Fruit fly (Drosophila melanogaster): ENCODE results near the gene brv1.

Gene brv1

DNA sequence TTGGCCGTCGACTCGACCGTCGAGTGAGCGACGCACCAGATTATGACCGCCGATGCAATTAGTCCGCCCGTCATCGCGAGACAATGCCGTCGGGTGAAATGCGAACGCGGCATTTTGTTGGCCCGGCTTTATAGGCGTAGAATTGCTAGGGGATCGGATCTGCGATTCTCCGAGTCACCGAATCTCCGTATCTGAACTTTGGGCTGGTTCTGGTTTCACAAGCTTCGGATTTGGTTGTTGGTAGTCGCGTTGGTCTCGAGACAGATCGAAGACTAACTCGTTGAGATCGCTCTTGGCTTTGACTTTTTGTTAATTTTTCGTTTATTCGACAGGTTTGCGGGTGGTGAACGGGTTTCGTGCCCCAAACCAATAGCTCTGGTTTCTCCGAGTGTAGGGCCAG lies 10.3 kb upstream of the brv1 start (continued):
- no peak for TF ChIP-seq HLH4C (GFP tag; IDR thresholded peaks at IDR 0.05; ENCODE audit: partially characterized antibody)
- TF ChIP-seq Asciz (GFP tag; optimal IDR thresholded peaks at IDR 0.05), result no peak
- peak; percentile 54 for TF ChIP-seq CG13894 (tag; optimal IDR thresholded peaks at IDR 0.05)
- TF ChIP-seq hth (optimal IDR thresholded peaks at IDR 0.05), result no peak
- no peak for TF ChIP-seq CG18011 (GFP tag; optimal IDR thresholded peaks at IDR 0.05)
- TF ChIP-seq tup (GFP tag; optimal IDR thresholded peaks at IDR 0.05), result no peak
- no peak for TF ChIP-seq Fer1 (GFP tag; optimal IDR thresholded peaks at IDR 0.05)
- TF ChIP-seq Nf-YB (GFP tag; optimal IDR thresholded peaks at IDR 0.05), result no peak
- TF ChIP-seq Sry-β (GFP tag; optimal IDR thresholded peaks at IDR 0.05), result no peak
- no peak for TF ChIP-seq ac (GFP tag; optimal IDR thresholded peaks at IDR 0.05)
- TF ChIP-seq Deaf1 (tag; optimal IDR thresholded peaks at IDR 0.05), result peak; percentile 52
- no peak for TF ChIP-seq bowl (GFP tag; IDR thresholded peaks at IDR 0.05)
- TF ChIP-seq CG31365 (tag; optimal IDR thresholded peaks at IDR 0.05), result no peak
- no peak for TF ChIP-seq lilli (GFP tag; optimal IDR thresholded peaks at IDR 0.05)
- TF ChIP-seq Ets97D (GFP tag; optimal IDR thresholded peaks at IDR 0.05), result no peak
- TF ChIP-seq kay (GFP tag; optimal IDR thresholded peaks at IDR 0.05), result no peak
- 0 out of 2 replicates have a peak, but pooled peaks have one; percentile 9 for TF ChIP-seq ttk (GFP tag; IDR thresholded peaks at IDR 0.05)
- TF ChIP-seq ase (GFP tag; IDR thresholded peaks at IDR 0.05), result no peak
- no peak for TF ChIP-seq PHDP (tag; optimal IDR thresholded peaks at IDR 0.05)
- peak; percentile 4; the same call in 1 of the 2 replicates for TF ChIP-seq lmd (GFP tag; IDR thresholded peaks at IDR 0.05)
- TF ChIP-seq crp (GFP tag; optimal IDR thresholded peaks at IDR 0.05), result no peak
- peak; percentile 27; the same call in 1 of the 2 replicates for TF ChIP-seq CG32532 (GFP tag; IDR thresholded peaks at IDR 0.05)
- no peak for TF ChIP-seq CG12942 (GFP tag; optimal IDR thresholded peaks at IDR 0.05)
- no peak for TF ChIP-seq dati (GFP tag; IDR thresholded peaks at IDR 0.05)
- peak; percentile 3 for TF ChIP-seq CG10543 (GFP tag; optimal IDR thresholded peaks at IDR 0.05)
- no peak for TF ChIP-seq CG17612 (GFP tag; IDR thresholded peaks at IDR 0.05)
- no peak for TF ChIP-seq CG10431 (GFP tag; optimal IDR thresholded peaks at IDR 0.05)
- no peak for TF ChIP-seq CG7556 (GFP tag; optimal IDR thresholded peaks at IDR 0.05)
- TF ChIP-seq CG8388 (GFP tag; optimal IDR thresholded peaks at IDR 0.05), result no peak
- no peak for TF ChIP-seq CG9727 (GFP tag; optimal IDR thresholded peaks at IDR 0.05)
- TF ChIP-seq nerfin-2 (GFP tag; IDR thresholded peaks at IDR 0.05; ENCODE audit: partially characterized antibody), result no peak
- TF ChIP-seq Rfx (GFP tag; IDR thresholded peaks at IDR 0.05), result peak; percentile 33; the same call in 1 of the 2 replicates
- TF ChIP-seq CG9876 (GFP tag; optimal IDR thresholded peaks at IDR 0.05), result no peak
- no peak for TF ChIP-seq so (GFP tag; IDR thresholded peaks at IDR 0.05)
- TF ChIP-seq ci (GFP tag; IDR thresholded peaks at IDR 0.05), result no peak
- no peak for TF ChIP-seq CG2875 (GFP tag; optimal IDR thresholded peaks at IDR 0.05)
- no peak for TF ChIP-seq E2f2 (GFP tag; IDR thresholded peaks at IDR 0.05)
- TF ChIP-seq CG30403 (GFP tag; optimal IDR thresholded peaks at IDR 0.05), result no peak
- no peak for TF ChIP-seq HHEX (GFP tag; optimal IDR thresholded peaks at IDR 0.05)
- no peak for TF ChIP-seq hbn (GFP tag; IDR thresholded peaks at IDR 0.05; ENCODE audit: partially characterized antibody)
- TF ChIP-seq bsh (GFP tag; optimal IDR thresholded peaks at IDR 0.05), result no peak
- no peak for TF ChIP-seq cas (GFP tag; IDR thresholded peaks at IDR 0.05)

Data from whole organism, embryonic.